Fruit fly (Drosophila melanogaster) whole organism, embryonic: ENCODE data around the gene CG46458.

ENCODE experiments used
- ATbp ChIP-seq: fragments of 200-800 bp; sonication (Bioruptor generic); optimal IDR thresholded peaks from 2 replicates; lab custom pipeline; 2017; ENCODE audit warnings: missing biosample characterization, mild to moderate bottlenecking, missing genetic modification characterization, missing genetic modification reagents
- Atf6 ChIP-seq: fragments of 200-800 bp; sonication (Bioruptor generic); IDR thresholded peaks from 2 replicates; pipeline ENCODE4 v1.3.6; 2022; ENCODE audit warnings: missing biosample characterization, missing genetic modification characterization
- Blimp-1 ChIP-seq: fragments of 200-800 bp; sonication (Bioruptor generic); optimal IDR thresholded peaks from 3 replicates; lab custom pipeline; 2018; ENCODE audit warnings: missing biosample characterization, missing genetic modification characterization, mild to moderate bottlenecking, moderate library complexity, missing genetic modification reagents
- CG10147 ChIP-seq: fragments of 200-800 bp; sonication (Bioruptor generic); optimal IDR thresholded peaks from 2 replicates; lab custom pipeline; 2019; ENCODE audit warnings: missing biosample characterization, mild to moderate bottlenecking, missing genetic modification characterization, moderate library complexity
- CG10209 ChIP-seq: fragments of 200-800 bp; sonication (Bioruptor generic); optimal IDR thresholded peaks from 3 replicates; lab custom pipeline; 2017; ENCODE audit warnings: missing biosample characterization, mild to moderate bottlenecking, missing genetic modification characterization, missing genetic modification reagents
- CG11456 ChIP-seq: fragments of 200-800 bp; sonication (Bioruptor generic); IDR thresholded peaks from 3 replicates; pipeline ENCODE4 v1.3.6; 2022; ENCODE audit warnings: missing biosample characterization, missing genetic modification characterization
- CG13894 ChIP-seq: fragments of 200-800 bp; sonication (Bioruptor generic); optimal IDR thresholded peaks from 3 replicates; lab custom pipeline; 2018; ENCODE audit warnings: missing biosample characterization, mild to moderate bottlenecking, missing genetic modification characterization, moderate library complexity
- CG15479 ChIP-seq: fragments of 200-800 bp; sonication (Bioruptor generic); optimal IDR thresholded peaks from 3 replicates; lab custom pipeline; 2019; ENCODE audit warnings: missing biosample characterization, mild to moderate bottlenecking, missing genetic modification characterization, moderate library complexity
- CG1832 ChIP-seq: fragments of 200-800 bp; sonication (Bioruptor generic); optimal IDR thresholded peaks from 2 replicates; lab custom pipeline; 2017; ENCODE audit warnings: missing biosample characterization, mild to moderate bottlenecking, missing genetic modification characterization, inconsistent platforms
- CG4282 ChIP-seq: fragments of 200-800 bp; sonication (Bioruptor generic); optimal IDR thresholded peaks from 2 replicates; lab custom pipeline; 2016; ENCODE audit warnings: missing biosample characterization, missing genetic modification characterization
- CG7963 ChIP-seq: fragments of 200-800 bp; sonication (Bioruptor generic); IDR thresholded peaks from 3 replicates; pipeline ENCODE4 v1.3.6; 2022; ENCODE audit warnings: missing biosample characterization, missing genetic modification characterization; ENCODE audit not compliant: partially characterized antibody
- Dek ChIP-seq: fragments of 200-800 bp; sonication (Bioruptor generic); optimal IDR thresholded peaks from 3 replicates; lab custom pipeline; 2019; ENCODE audit warnings: missing biosample characterization, mild to moderate bottlenecking, missing genetic modification characterization, moderate library complexity
- E2f1 ChIP-seq: fragments of 200-800 bp; sonication (Bioruptor generic); IDR thresholded peaks from 2 replicates; pipeline ENCODE4 v1.3.6; 2022; ENCODE audit warnings: missing biosample characterization, missing genetic modification characterization
- Ets65A ChIP-seq: fragments of 200-800 bp; sonication (Bioruptor generic); peaks from one replicate; lab custom pipeline; 2016; ENCODE audit warnings: missing biosample characterization, missing genetic modification characterization
- HLH54F ChIP-seq: fragments of 200-800 bp; sonication (Bioruptor generic); optimal IDR thresholded peaks from 3 replicates; lab custom pipeline; 2016; ENCODE audit warnings: missing biosample characterization, missing genetic modification characterization
- Hr51 ChIP-seq, 2 experiments: fragments of 200-800 bp; sonication (Bioruptor generic); optimal IDR thresholded peaks; 2 replicates in 1 of 2; 3 replicates in 1 of 2; lab custom pipeline; 2016 to 2018; ENCODE audit warnings: missing biosample characterization in 2 of 2, missing genetic modification characterization in 2 of 2, mild to moderate bottlenecking in 1 of 2, moderate library complexity in 1 of 2
- Poxn ChIP-seq: fragments of 200-800 bp; sonication (Bioruptor generic); IDR thresholded peaks from 2 replicates; pipeline ENCODE4 v1.3.6; 2022; ENCODE audit warnings: missing biosample characterization, missing genetic modification characterization
- abd-A ChIP-seq: fragments of 200-800 bp; sonication (Bioruptor generic); optimal IDR thresholded peaks from 3 replicates; lab custom pipeline; 2019; ENCODE audit warnings: missing biosample characterization, mild to moderate bottlenecking, missing genetic modification characterization, moderate library complexity
- ato ChIP-seq: fragments of 200-800 bp; sonication (Bioruptor generic); IDR thresholded peaks from 2 replicates; pipeline ENCODE4 v1.3.6; 2022; ENCODE audit warnings: missing biosample characterization, missing genetic modification characterization; ENCODE audit not compliant: partially characterized antibody
- bab2 ChIP-seq: fragments of 200-800 bp; sonication (Bioruptor generic); optimal IDR thresholded peaks from 2 replicates; lab custom pipeline; 2016; ENCODE audit warnings: missing biosample characterization, missing genetic modification characterization
- bigmax ChIP-seq: fragments of 200-800 bp; sonication (Bioruptor generic); optimal IDR thresholded peaks from 2 replicates; lab custom pipeline; 2018; ENCODE audit warnings: missing biosample characterization, mild to moderate bottlenecking, missing genetic modification characterization
- cg ChIP-seq: fragments of 200-800 bp; sonication (Bioruptor generic); optimal IDR thresholded peaks from 3 replicates; lab custom pipeline; 2019; ENCODE audit warnings: missing biosample characterization, mild to moderate bottlenecking, missing genetic modification characterization, moderate library complexity
- chif ChIP-seq, 2 experiments: fragments of 200-800 bp; sonication (Bioruptor generic); optimal IDR thresholded peaks; 3 replicates each; lab custom pipeline; 2016; ENCODE audit warnings: missing biosample characterization in 2 of 2, missing genetic modification characterization in 2 of 2
- chn ChIP-seq: fragments of 200-800 bp; sonication (Bioruptor generic); optimal IDR thresholded peaks from 2 replicates; lab custom pipeline; 2016; ENCODE audit warnings: missing biosample characterization, missing genetic modification characterization
- crol ChIP-seq: fragments of 200-800 bp; sonication (Bioruptor generic); IDR thresholded peaks from 2 replicates; pipeline ENCODE4 v1.3.6; 2022; ENCODE audit warnings: missing biosample characterization, missing genetic modification characterization
- fd3F ChIP-seq: fragments of 200-800 bp; sonication (Bioruptor generic); optimal IDR thresholded peaks from 2 replicates; lab custom pipeline; 2018; ENCODE audit warnings: missing biosample characterization, mild to moderate bottlenecking, missing genetic modification characterization, moderate library complexity
- gcm ChIP-seq: fragments of 200-800 bp; sonication (Bioruptor generic); optimal IDR thresholded peaks from 2 replicates; lab custom pipeline; 2019; ENCODE audit warnings: missing biosample characterization, mild to moderate bottlenecking, missing genetic modification characterization, moderate library complexity
- insv ChIP-seq, 2 experiments: fragments of 200-800 bp; sonication (Bioruptor generic); optimal IDR thresholded peaks; 3 replicates each; lab custom pipeline; 2016 to 2018; ENCODE audit warnings: missing biosample characterization in 2 of 2, missing genetic modification characterization in 2 of 2
- lmd ChIP-seq: fragments of 200-800 bp; sonication (Bioruptor generic); IDR thresholded peaks from 2 replicates; pipeline ENCODE4 v1.3.6; 2022; ENCODE audit warnings: missing biosample characterization, missing genetic modification characterization
- mam ChIP-seq: fragments of 200-800 bp; sonication (Bioruptor generic); optimal IDR thresholded peaks from 3 replicates; lab custom pipeline; 2016; ENCODE audit warnings: missing biosample characterization, missing genetic modification characterization
- mirr ChIP-seq: fragments of 200-800 bp; sonication (Bioruptor generic); optimal IDR thresholded peaks from 3 replicates; lab custom pipeline; 2018; ENCODE audit warnings: missing biosample characterization, mild to moderate bottlenecking, missing genetic modification characterization
- nmo ChIP-seq: fragments of 200-800 bp; sonication (Bioruptor generic); optimal IDR thresholded peaks from 2 replicates; lab custom pipeline; 2018; ENCODE audit warnings: missing biosample characterization, mild to moderate bottlenecking, missing genetic modification characterization, moderate library complexity
- pros ChIP-seq: fragments of 200-800 bp; sonication (Bioruptor generic); optimal IDR thresholded peaks from 3 replicates; lab custom pipeline; 2019; ENCODE audit warnings: missing biosample characterization, mild to moderate bottlenecking, missing genetic modification characterization, moderate library complexity
- run ChIP-seq: fragments of 200-800 bp; sonication (Bioruptor generic); optimal IDR thresholded peaks from 3 replicates; lab custom pipeline; 2018; ENCODE audit warnings: missing biosample characterization, mild to moderate bottlenecking, missing genetic modification characterization
- sens ChIP-seq: fragments of 200-800 bp; sonication (Bioruptor generic); peaks from one replicate; lab custom pipeline; 2016; ENCODE audit warnings: missing biosample characterization, missing genetic modification characterization
- shn ChIP-seq: fragments of 200-800 bp; sonication (Bioruptor generic); optimal IDR thresholded peaks from 3 replicates; lab custom pipeline; 2016; ENCODE audit warnings: missing biosample characterization, missing genetic modification characterization
- zen ChIP-seq: fragments of 200-800 bp; sonication (Bioruptor generic); optimal IDR thresholded peaks from 3 replicates; lab custom pipeline; 2018; ENCODE audit warnings: missing biosample characterization, mild to moderate bottlenecking, missing genetic modification characterization, moderate library complexity
- zfh2 ChIP-seq: fragments of 200-800 bp; sonication (Bioruptor generic); optimal IDR thresholded peaks from 2 replicates; lab custom pipeline; 2016; ENCODE audit warnings: missing biosample characterization, missing genetic modification characterization

CG46458 gene

DNA sequence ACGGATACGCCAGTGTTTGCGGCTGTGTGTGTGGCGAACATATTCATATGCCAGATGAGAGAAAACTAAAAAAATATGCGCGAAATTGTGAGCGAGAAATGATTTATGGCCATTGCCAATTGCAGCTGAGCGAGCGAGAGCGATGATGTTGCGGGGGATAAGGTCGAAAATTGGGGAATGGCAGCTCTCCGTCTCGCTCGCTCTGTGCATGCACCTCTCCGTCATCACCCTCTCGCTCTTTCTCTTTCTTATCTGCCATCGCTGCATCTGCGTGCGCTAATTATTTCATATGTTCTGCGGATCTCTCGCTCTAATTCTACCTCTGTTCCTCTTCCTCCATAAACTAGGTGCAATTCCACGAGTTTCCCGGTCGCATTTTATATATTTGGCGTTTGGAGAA lies 27.7 kb downstream of the CG46458 start (continued):
- TF ChIP-seq CG13894 (tag; lab: Kevin White, UChicago) (no peak), insv (GFP tag; optimal IDR thresholded peaks at IDR 0.05; lab: Kevin White, UChicago) (no peak), crol (GFP tag; lab: Robert Waterston, UW) (peak; percentile 47; the same call in 1 of the 2 replicates), fd3F (GFP tag; lab: Kevin White, UChicago) (no peak), CG11456 (0 out of 3 replicates have a peak, but pooled peaks have one; percentile 28), zen (tag; lab: Kevin White, UChicago) (peak; percentile 35), ATbp (GFP tag; lab: Kevin White, UChicago) (no peak)

- TF ChIP-seq zfh2 (GFP tag; lab: Kevin White, UChicago) (no peak), CG10209 (no peak), Hr51 (GFP tag; optimal IDR thresholded peaks at IDR 0.05; lab: Kevin White, UChicago) (no peak), sens (GFP tag; lab: Kevin White, UChicago) (peak; percentile 14), lmd (GFP tag; lab: Robert Waterston, UW) (no peak), Ets65A (GFP tag; lab: Kevin White, UChicago) (peak; percentile 28), chn (no peak), Blimp-1 (peak; percentile 10), CG10147 (GFP tag; lab: Kevin White, UChicago) (no peak), CG4282 (GFP tag; lab: Kevin White, UChicago) (no peak), mam (GFP tag; lab: Kevin White, UChicago) (no peak)
These were observed 29.0 kb downstream of the CG46458 start for dm6 chr3R:6929151-6929550.

dm6 chr3R:6924235-6924634 lies 33.9 kb downstream of the CG46458 start:
- TF ChIP-seq shn (GFP tag; lab: Kevin White, UChicago) (no peak), CG11456 (0 out of 3 replicates have a peak, but pooled peaks have one; percentile 16)

DNA sequence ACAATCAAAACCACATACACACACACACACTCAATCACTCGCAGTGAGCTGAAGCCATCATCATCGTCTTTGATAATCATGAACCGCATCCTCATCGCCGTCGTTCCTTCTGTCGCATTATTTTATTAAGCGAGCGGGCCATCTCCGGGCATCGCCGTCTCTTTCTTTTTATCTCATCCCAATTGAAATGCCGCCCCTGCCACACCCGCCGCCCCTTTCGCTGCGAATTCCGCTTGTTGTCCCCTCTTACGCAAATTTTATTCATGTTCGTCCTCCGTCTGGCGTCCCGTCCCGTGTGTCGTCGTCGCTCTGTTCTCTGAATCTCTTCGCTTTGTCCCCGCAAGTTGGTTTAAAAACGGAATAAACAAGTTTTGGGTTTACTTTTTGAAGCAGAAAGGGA lies 35.0 kb downstream of the CG46458 start:
- no peak for TF ChIP-seq run (tag; lab: Kevin White, UChicago)
- TF ChIP-seq crol (GFP tag; lab: Robert Waterston, UW) = peak; percentile 44
- no peak for TF ChIP-seq Atf6 (GFP tag; lab: Robert Waterston, UW)
- no peak for TF ChIP-seq Dek (tag; lab: Kevin White, UChicago)
- TF ChIP-seq bab2 = no peak
- TF ChIP-seq E2f1 (GFP tag; lab: Robert Waterston, UW) = no peak
- no peak for TF ChIP-seq HLH54F (GFP tag; lab: Kevin White, UChicago)
- no peak for TF ChIP-seq mirr (GFP tag; lab: Kevin White, UChicago)
- TF ChIP-seq ato (GFP tag; lab: Robert Waterston, UW) = no peak
- peak; percentile 63 for TF ChIP-seq abd-A (tag; lab: Kevin White, UChicago)
- peak; percentile 32 for TF ChIP-seq cg (GFP tag; lab: Kevin White, UChicago)
- peak; percentile 14 for TF ChIP-seq gcm (GFP tag; lab: Kevin White, UChicago)
- no peak for TF ChIP-seq bigmax (GFP tag; lab: Kevin White, UChicago)
- TF ChIP-seq nmo = no peak
- no peak for TF ChIP-seq Poxn (GFP tag; lab: Robert Waterston, UW)
- no peak for TF ChIP-seq chif (GFP tag; optimal IDR thresholded peaks at IDR 0.05; lab: Kevin White, UChicago)
- TF ChIP-seq pros (GFP tag; lab: Kevin White, UChicago) = peak; percentile 41
- peak; percentile 17 for TF ChIP-seq CG15479
- peak; percentile 21 for TF ChIP-seq CG1832 (GFP tag; lab: Kevin White, UChicago)
- TF ChIP-seq CG7963 (GFP tag; lab: Robert Waterston, UW) = no peak
